Worm (Caenorhabditis elegans) whole organism, L1 larva: ENCODE results near the gene dpff-1.

Source experiments
- C04F5.9 ChIP-seq: sonication (generic microtip); optimal IDR thresholded peaks from 2 replicates; lab custom pipeline; 2016; ENCODE audit warnings: missing genetic modification characterization, missing compliant biosample characterization
- C34B4.2 ChIP-seq: sonication (generic microtip); optimal IDR thresholded peaks from 2 replicates; lab custom pipeline; 2017; ENCODE audit warnings: mild to moderate bottlenecking, missing genetic modification characterization, missing compliant biosample characterization
- ama-1 ChIP-seq: fragments of 150-350 bp; optimal IDR thresholded peaks from 2 replicates; lab custom pipeline; 2014
- blmp-1 ChIP-seq: fragments of 150-350 bp; optimal IDR thresholded peaks from 2 replicates; lab custom pipeline; 2014; ENCODE audit warnings: missing biosample characterization, missing genetic modification characterization
- ceh-63 ChIP-seq: fragments of 200-800 bp; sonication (Bioruptor generic); optimal IDR thresholded peaks from 2 replicates; lab custom pipeline; 2018; ENCODE audit warnings: mild to moderate bottlenecking, missing genetic modification characterization, missing compliant biosample characterization
- ceh-82 ChIP-seq, 3 experiments: fragments of 150-350 bp in 1 of 3; sonication (generic microtip) in 2 of 3; optimal IDR thresholded peaks; 2 replicates each; lab custom pipeline; 2014 to 2017; ENCODE audit warnings: missing biosample characterization in 3 of 3, missing genetic modification characterization in 3 of 3
- ces-1 ChIP-seq: fragments of 150-350 bp; optimal IDR thresholded peaks from 2 replicates; lab custom pipeline; 2014; ENCODE audit warnings: missing biosample characterization, missing genetic modification reagents, missing genetic modification characterization
- efl-1 ChIP-seq, 4 experiments: fragments of 150-350 bp; optimal IDR thresholded peaks in 3 of 4; peaks in 1 of 4; 1 replicate in 1 of 4; 2 replicates in 3 of 4; lab custom pipeline; 2014; ENCODE audit warnings: missing biosample characterization in 2 of 4, missing genetic modification characterization in 2 of 4, missing genetic modification reagents in 2 of 4
- efl-3 ChIP-seq: fragments of 200-800 bp; sonication (Bioruptor generic); optimal IDR thresholded peaks from 2 replicates; lab custom pipeline; 2018; ENCODE audit warnings: mild to moderate bottlenecking, missing genetic modification characterization, missing compliant biosample characterization
- egl-27 ChIP-seq, 2 experiments: fragments of 150-350 bp in 1 of 2; sonication (generic microtip); optimal IDR thresholded peaks; 3 replicates each; lab custom pipeline; 2017 to 2018; ENCODE audit warnings: missing biosample characterization in 2 of 2, missing genetic modification characterization in 2 of 2, missing genetic modification reagents in 2 of 2
- elt-2 ChIP-seq: sonication (generic microtip); optimal IDR thresholded peaks from 2 replicates; lab custom pipeline; 2016; ENCODE audit warnings: missing genetic modification characterization, mild to moderate bottlenecking, inconsistent platforms, missing compliant biosample characterization, missing genetic modification reagents
- hlh-4 ChIP-seq: sonication (generic microtip); optimal IDR thresholded peaks from 2 replicates; lab custom pipeline; 2016; ENCODE audit warnings: mild to moderate bottlenecking, missing genetic modification characterization, missing compliant biosample characterization
- irx-1 ChIP-seq: sonication (generic microtip); optimal IDR thresholded peaks from 2 replicates; lab custom pipeline; 2016; ENCODE audit warnings: missing genetic modification characterization, missing compliant biosample characterization
- lin-14 ChIP-seq: fragments of 200-800 bp; sonication (Bioruptor generic); optimal IDR thresholded peaks from 2 replicates; lab custom pipeline; 2018; ENCODE audit warnings: mild to moderate bottlenecking, missing genetic modification characterization, moderate library complexity, missing compliant biosample characterization
- lsy-2 ChIP-seq, 2 experiments: fragments of 150-350 bp; optimal IDR thresholded peaks; 2 replicates each; lab custom pipeline; 2014; ENCODE audit warnings: missing biosample characterization in 2 of 2, missing genetic modification characterization in 2 of 2
- nhr-12 ChIP-seq: sonication (generic microtip); optimal IDR thresholded peaks from 2 replicates; lab custom pipeline; 2017; ENCODE audit warnings: missing biosample characterization, missing genetic modification characterization
- nhr-28 ChIP-seq: fragments of 150-350 bp; optimal IDR thresholded peaks from 2 replicates; lab custom pipeline; 2014; ENCODE audit warnings: missing biosample characterization, missing genetic modification characterization
- nhr-71 ChIP-seq: sonication (generic microtip); optimal IDR thresholded peaks from 2 replicates; lab custom pipeline; 2016; ENCODE audit warnings: mild to moderate bottlenecking, missing genetic modification characterization, moderate library complexity, missing compliant biosample characterization
- nhr-76 ChIP-seq: sonication (generic microtip); optimal IDR thresholded peaks from 2 replicates; lab custom pipeline; 2017; ENCODE audit warnings: missing biosample characterization, missing genetic modification characterization
- nhr-77 ChIP-seq: fragments of 150-350 bp; optimal IDR thresholded peaks from 2 replicates; lab custom pipeline; 2014; ENCODE audit warnings: missing biosample characterization, missing genetic modification characterization
- nhr-84 ChIP-seq: sonication (generic microtip); optimal IDR thresholded peaks from 2 replicates; lab custom pipeline; 2017; ENCODE audit warnings: missing biosample characterization, missing genetic modification characterization
- nhr-85 ChIP-seq: sonication (generic microtip); peaks from one replicate; lab custom pipeline; 2016; ENCODE audit warnings: missing genetic modification characterization, inconsistent platforms, missing compliant biosample characterization
- pax-3 ChIP-seq: fragments of 200-800 bp; sonication (Bioruptor generic); optimal IDR thresholded peaks from 2 replicates; lab custom pipeline; 2018; ENCODE audit warnings: mild to moderate bottlenecking, missing genetic modification characterization, moderate library complexity, missing compliant biosample characterization
- rnt-1 ChIP-seq: sonication (generic microtip); optimal IDR thresholded peaks from 2 replicates; lab custom pipeline; 2016; ENCODE audit warnings: mild to moderate bottlenecking, missing genetic modification characterization, moderate library complexity, missing compliant biosample characterization
- skn-1 ChIP-seq: fragments of 150-350 bp; optimal IDR thresholded peaks from 2 replicates; lab custom pipeline; 2014; ENCODE audit warnings: missing biosample characterization, missing genetic modification characterization
- snu-23 ChIP-seq: sonication (generic microtip); optimal IDR thresholded peaks from 2 replicates; lab custom pipeline; 2016; ENCODE audit warnings: missing genetic modification characterization, missing compliant biosample characterization
- sox-4 ChIP-seq: sonication (generic microtip); optimal IDR thresholded peaks from 2 replicates; lab custom pipeline; 2016; ENCODE audit warnings: missing genetic modification characterization, missing compliant biosample characterization
- unc-130 ChIP-seq: fragments of 150-350 bp; optimal IDR thresholded peaks from 2 replicates; lab custom pipeline; 2017; ENCODE audit warnings: missing biosample characterization, missing genetic modification characterization, inconsistent platforms
- unc-30 ChIP-seq: sonication (generic microtip); optimal IDR thresholded peaks from 2 replicates; lab custom pipeline; 2017; ENCODE audit warnings: missing biosample characterization, missing genetic modification characterization
- unc-62 ChIP-seq: fragments of 150-350 bp; optimal IDR thresholded peaks from 2 replicates; lab custom pipeline; 2014; ENCODE audit warnings: missing biosample characterization, missing genetic modification reagents, missing genetic modification characterization
- unc-86 ChIP-seq: sonication (generic microtip); optimal IDR thresholded peaks from 2 replicates; lab custom pipeline; 2016; ENCODE audit warnings: missing genetic modification characterization, missing compliant biosample characterization
- xbp-1 ChIP-seq: sonication (generic microtip); optimal IDR thresholded peaks from 2 replicates; lab custom pipeline; 2016; ENCODE audit warnings: missing genetic modification characterization, missing compliant biosample characterization
- ztf-11 ChIP-seq, 2 experiments: sonication (generic microtip); optimal IDR thresholded peaks; 2 replicates each; lab custom pipeline; 2016 to 2017; ENCODE audit warnings: missing genetic modification characterization in 2 of 2, missing biosample characterization in 1 of 2, missing compliant biosample characterization in 1 of 2

Gene dpff-1

DNA sequence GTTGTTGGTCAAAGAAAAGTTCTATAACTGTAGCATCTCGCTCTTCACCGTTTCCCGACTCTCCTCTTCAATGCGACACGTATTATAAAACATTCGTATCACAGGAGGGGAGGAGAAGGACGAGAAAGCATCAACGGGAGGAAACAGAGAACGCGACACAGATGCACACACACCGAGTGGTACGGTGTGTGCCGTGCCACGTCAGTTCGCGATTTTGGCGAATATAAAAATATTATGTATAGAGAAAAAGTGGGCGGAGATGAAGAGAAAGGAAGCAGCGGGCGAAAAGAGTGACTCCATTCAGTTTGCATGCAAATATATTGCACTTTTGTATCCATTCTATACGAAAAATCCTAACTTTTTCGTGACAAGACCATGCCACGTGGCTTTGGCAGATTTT is 8.6 kb upstream of the dpff-1 start:
- TF ChIP-seq efl-1 (optimal IDR thresholded peaks at IDR 0.05; lab: Kevin White, UChicago): no peak
- TF ChIP-seq efl-1 (GFP tag; optimal IDR thresholded peaks at IDR 0.05 in 1 of 2; lab: Kevin White, UChicago): no peak
- TF ChIP-seq elt-2 (tag; lab: Kevin White, UChicago): peak; percentile 14
- TF ChIP-seq unc-130 (tag; lab: Kevin White, UChicago): no peak
- TF ChIP-seq, all 84 proteins: peak for 1

DNA sequence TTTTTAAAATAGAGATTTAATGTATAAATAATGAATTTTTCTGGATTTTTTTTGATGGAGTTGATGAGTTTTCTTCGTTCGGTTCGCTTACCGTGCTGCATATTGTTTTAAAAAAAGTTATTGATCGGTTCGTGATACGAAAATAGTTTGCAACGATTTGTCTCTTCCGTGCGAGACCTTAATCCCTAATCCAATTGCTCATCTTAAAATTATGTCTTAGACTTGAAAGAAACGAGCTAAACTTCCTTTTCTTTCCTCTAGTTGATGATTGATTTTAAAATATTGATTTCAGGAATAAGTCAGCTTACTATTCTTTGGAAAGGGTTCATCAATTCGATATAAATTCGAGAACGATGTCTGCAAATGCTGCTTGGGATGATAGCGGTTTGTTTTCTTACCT is 2.3 kb upstream of the dpff-1 start, which contains the start of gene C28H8.3:
Gene C28H8.3 (plus strand): TSS at position 293 of the 400 bp plus-strand sequence.
- TF ChIP-seq nhr-28 (tag; lab: Kevin White, UChicago) (no peak), egl-27 (tag; optimal IDR thresholded peaks at IDR 0.05; lab: Kevin White, UChicago) (no peak), unc-130 (tag; lab: Kevin White, UChicago) (no peak), pax-3 (no peak), nhr-71 (tag; lab: Kevin White, UChicago) (no peak), nhr-77 (tag; lab: Kevin White, UChicago) (no peak), nhr-12 (tag; lab: Kevin White, UChicago) (no peak)
- TF ChIP-seq, all 84 proteins: peak for 0

DNA sequence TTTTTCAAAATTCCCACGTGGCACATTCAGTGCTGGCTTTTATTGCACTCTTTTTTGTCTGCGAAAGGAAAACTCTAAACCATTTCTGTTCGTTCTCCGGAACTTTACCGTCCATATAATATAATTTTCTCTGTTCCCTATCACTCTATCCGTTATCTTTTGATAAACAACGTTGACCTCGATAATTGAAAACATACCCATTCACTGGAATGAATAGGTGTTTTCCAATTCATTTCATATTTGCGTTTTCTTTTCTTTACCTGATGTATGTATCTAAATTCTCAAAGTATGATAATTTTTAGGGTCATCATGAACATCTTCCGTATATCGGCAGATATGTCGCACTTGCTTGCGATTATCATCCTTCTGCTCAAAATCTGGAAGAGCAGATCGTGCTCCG is 603 bp upstream of the dpff-1 start, which contains the start of gene erd-2.2:
Gene erd-2.2 (plus strand): TSS at position 301 of the 400 bp plus-strand sequence.
- TF ChIP-seq nhr-85 (tag; lab: Kevin White, UChicago) (peak; percentile 43), ceh-63 (no peak), nhr-71 (tag; lab: Kevin White, UChicago) (no peak), ztf-11 (tag; optimal IDR thresholded peaks at IDR 0.05; lab: Kevin White, UChicago) (no peak), efl-1 (optimal IDR thresholded peaks at IDR 0.05; lab: Kevin White, UChicago) (no peak), efl-1 (GFP tag; optimal IDR thresholded peaks at IDR 0.05 in 1 of 2; lab: Kevin White, UChicago) (peak in 1 of 2 experiments; percentile 31), blmp-1 (tag; lab: Kevin White, UChicago) (peak; percentile 30)
- TF ChIP-seq, all 84 proteins: peak for 3

DNA sequence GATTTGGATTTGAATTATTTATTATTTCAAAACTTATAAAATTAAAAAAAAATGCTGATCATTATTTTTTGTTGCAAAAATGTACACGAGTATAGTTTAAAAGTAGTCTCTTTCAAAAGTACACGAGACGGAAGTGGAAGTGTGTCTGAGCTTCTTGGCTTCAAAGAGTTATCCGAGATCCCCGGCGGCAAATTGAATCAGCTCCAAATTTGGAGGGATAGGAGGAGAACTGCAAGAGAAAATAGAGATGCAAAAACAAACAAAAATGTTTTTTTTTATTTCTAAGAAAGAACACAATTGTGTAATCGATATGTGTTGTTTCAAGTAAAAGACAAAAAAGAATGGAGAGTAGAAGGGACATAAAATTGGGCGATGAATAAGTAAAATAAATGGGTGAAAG is 3.6 kb downstream of the dpff-1 start:
- TF ChIP-seq nhr-84 (tag; lab: Kevin White, UChicago): no peak
- no peak for TF ChIP-seq hlh-4
- no peak for TF ChIP-seq efl-3 (GFP tag; lab: Kevin White, UChicago)
- TF ChIP-seq ama-1 (lab: Kevin White, UChicago): no peak
- TF ChIP-seq lin-14: peak; percentile 54

DNA sequence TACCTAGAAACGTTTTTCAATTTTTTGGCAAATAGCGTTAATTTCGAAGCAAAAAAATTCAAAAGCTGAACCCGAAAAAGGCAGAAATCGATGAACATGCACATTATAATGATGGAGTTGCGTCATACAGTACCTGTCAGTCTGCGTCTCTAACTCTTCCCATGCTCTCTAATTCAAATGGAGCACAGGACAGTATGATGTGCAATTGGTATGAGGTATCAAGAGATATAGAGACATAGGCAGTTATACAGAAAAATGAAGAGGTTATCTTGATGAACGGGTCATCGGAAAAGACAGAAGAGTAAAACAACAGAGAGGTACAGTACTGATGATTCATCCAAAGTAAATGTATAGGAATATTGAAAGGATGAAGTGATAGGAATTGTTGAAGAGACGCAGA is 5.4 kb downstream of the dpff-1 start:
- no peak for TF ChIP-seq sox-4 (tag; lab: Kevin White, UChicago)
- TF ChIP-seq C04F5.9: no peak
- TF ChIP-seq skn-1 (tag; lab: Kevin White, UChicago): no peak
- TF ChIP-seq xbp-1: no peak
- no peak for TF ChIP-seq ceh-82 (tag; optimal IDR thresholded peaks at IDR 0.05; lab: Kevin White, UChicago)
- TF ChIP-seq efl-1 (optimal IDR thresholded peaks at IDR 0.05; lab: Kevin White, UChicago): no peak
- peak in 1 of 2 experiments; percentile 87 for TF ChIP-seq efl-1 (GFP tag; optimal IDR thresholded peaks at IDR 0.05 in 1 of 2; lab: Kevin White, UChicago)
- no peak for TF ChIP-seq unc-86 (tag; lab: Kevin White, UChicago)
- TF ChIP-seq unc-130 (tag; lab: Kevin White, UChicago): no peak

DNA sequence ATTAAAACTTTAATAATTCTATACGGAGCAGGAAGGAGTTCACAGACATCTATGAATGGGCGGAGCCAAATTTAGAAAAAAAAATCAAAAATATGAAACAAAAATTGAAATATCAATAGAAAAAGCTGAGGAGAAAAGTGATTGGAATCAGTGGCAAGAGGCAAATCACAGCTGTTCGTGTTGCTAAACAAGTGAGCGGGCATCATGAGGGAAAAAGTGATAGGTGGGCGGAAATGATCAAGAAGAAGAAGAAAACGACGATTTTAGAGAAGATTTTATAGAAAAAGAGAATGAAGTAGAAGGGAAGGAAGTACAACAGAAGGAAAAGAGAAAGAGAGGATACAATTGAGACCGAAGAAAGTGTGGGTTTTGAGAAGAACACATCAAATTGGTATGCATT is 7.5 kb downstream of the dpff-1 start:
- TF ChIP-seq nhr-28 (tag; lab: Kevin White, UChicago) (no peak), C34B4.2 (tag; lab: Kevin White, UChicago) (no peak), unc-30 (no peak), lin-14 (peak; percentile 74), unc-86 (tag; lab: Kevin White, UChicago) (no peak), blmp-1 (tag; lab: Kevin White, UChicago) (peak; percentile 64), nhr-84 (tag; lab: Kevin White, UChicago) (no peak), snu-23 (GFP tag; lab: Kevin White, UChicago) (peak; percentile 18), efl-1 (optimal IDR thresholded peaks at IDR 0.05; lab: Kevin White, UChicago) (peak in 1 of 2 experiments; percentile 2), efl-1 (GFP tag; optimal IDR thresholded peaks at IDR 0.05 in 1 of 2; lab: Kevin White, UChicago) (no peak), rnt-1 (tag; lab: Kevin White, UChicago) (peak; percentile 37), unc-62 (GFP tag; lab: Kevin White, UChicago) (no peak), nhr-71 (tag; lab: Kevin White, UChicago) (peak; percentile 30), irx-1 (tag; lab: Kevin White, UChicago) (no peak), lsy-2 (tag; optimal IDR thresholded peaks at IDR 0.05; lab: Kevin White, UChicago) (peak in 1 of 2 experiments; percentile 7), unc-130 (tag; lab: Kevin White, UChicago) (peak; percentile 27), ces-1 (no peak), nhr-76 (tag; lab: Kevin White, UChicago) (no peak)
